Worm (Caenorhabditis elegans) whole organism, early embryonic: ENCODE measurements around the gene str-180.

ENCODE experiments used
- aly-1 ChIP-seq: sonication (generic microtip); optimal IDR thresholded peaks from 2 replicates; lab custom pipeline; 2016; ENCODE audit warnings: missing genetic modification characterization, missing compliant biosample characterization
- ama-1 ChIP-seq: fragments of 150-350 bp; optimal IDR thresholded peaks from 2 replicates; lab custom pipeline; 2014
- flt-1 ChIP-seq: fragments of 200-800 bp; sonication (Bioruptor generic); IDR thresholded peaks from 2 replicates; pipeline ENCODE4 v1.3.6; 2022; ENCODE audit warnings: missing genetic modification characterization, missing compliant biosample characterization

DNA sequence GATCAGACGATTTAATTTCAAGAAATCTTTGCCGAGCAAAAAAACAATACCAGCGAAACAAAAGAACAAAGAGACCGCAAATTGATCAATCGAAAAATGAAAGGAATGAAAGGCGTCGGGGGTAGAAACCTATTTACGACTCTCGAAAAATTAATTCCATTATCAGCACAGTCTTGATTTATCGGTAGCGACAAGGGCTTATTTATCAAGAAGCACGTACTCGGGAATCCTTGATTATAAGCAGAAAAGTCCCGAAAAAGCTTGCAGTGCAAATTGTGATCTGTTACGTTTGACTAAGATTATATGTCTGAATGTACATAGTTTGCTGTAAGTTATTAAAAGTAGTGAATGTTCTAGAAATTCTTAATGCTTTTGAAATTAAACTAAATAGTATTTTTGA is 2.1 kb downstream of the str-180 start:
- TF ChIP-seq aly-1 (no peak), flt-1 (GFP tag; lab: Robert Waterston, UW) (no peak), ama-1 (lab: Kevin White, UChicago) (no peak)
